Worm (Caenorhabditis elegans): ENCODE data around the gene col-83.

The col-83 gene

ce11 chrII:11016884-11017283 is 28.9 kb downstream of the col-83 start:
- TF ChIP-seq nhr-237 (tag; optimal IDR thresholded peaks at IDR 0.05) (no peak), lsy-2 (tag; optimal IDR thresholded peaks at IDR 0.05) (no peak), mep-1 (tag; optimal IDR thresholded peaks at IDR 0.05) (no peak), blmp-1 (tag; optimal IDR thresholded peaks at IDR 0.05) (no peak), drap-1 (GFP tag; optimal IDR thresholded peaks at IDR 0.05) (no peak), nhr-12 (tag; optimal IDR thresholded peaks at IDR 0.05) (no peak), unc-120 (tag; optimal IDR thresholded peaks at IDR 0.05; ENCODE audit: poor library complexity, severe bottlenecking) (no peak), nhr-2 (tag; optimal IDR thresholded peaks at IDR 0.05) (no peak), nhr-28 (tag; optimal IDR thresholded peaks at IDR 0.05) (no peak), ceh-43 (GFP tag; optimal IDR thresholded peaks at IDR 0.05) (no peak), cnd-1 (tag; optimal IDR thresholded peaks at IDR 0.05) (no peak), nhr-76 (tag; optimal IDR thresholded peaks at IDR 0.05) (no peak), sptf-1 (tag; optimal IDR thresholded peaks at IDR 0.05) (no peak)

ce11 chrII:11016835-11016883 is 29.1 kb downstream of the col-83 start, which contains the start of gene ram-2:
ram-2 (minus strand) TSS chrII:11016881.
- TF ChIP-seq ztf-11 (tag; optimal IDR thresholded peaks at IDR 0.05) = no peak
- no peak for TF ChIP-seq ces-1 (GFP tag; optimal IDR thresholded peaks at IDR 0.05)
- TF ChIP-seq flh-1 (GFP tag; optimal IDR thresholded peaks at IDR 0.05) = no peak
- TF ChIP-seq tbx-8 (GFP tag; optimal IDR thresholded peaks at IDR 0.05) = no peak
- no peak for TF ChIP-seq bed-3 (GFP tag; optimal IDR thresholded peaks at IDR 0.05)
- no peak for TF ChIP-seq lin-13 (tag; optimal IDR thresholded peaks at IDR 0.05)
- TF ChIP-seq unc-62 (GFP tag; optimal IDR thresholded peaks at IDR 0.05) = no peak

- TF ChIP-seq ceh-39 (tag; optimal IDR thresholded peaks at IDR 0.05) = no peak
- TF ChIP-seq ceh-83 (GFP tag; optimal IDR thresholded peaks at IDR 0.05) = no peak
- no peak for TF ChIP-seq lin-13 (tag; optimal IDR thresholded peaks at IDR 0.05)
- TF ChIP-seq zip-8 (tag; optimal IDR thresholded peaks at IDR 0.05) = no peak
- no peak for TF ChIP-seq ceh-43 (GFP tag; optimal IDR thresholded peaks at IDR 0.05)
- TF ChIP-seq blmp-1 (tag; optimal IDR thresholded peaks at IDR 0.05) = no peak
- no peak for TF ChIP-seq unc-62 (GFP tag; optimal IDR thresholded peaks at IDR 0.05)
- no peak for TF ChIP-seq mab-5 (tag; optimal IDR thresholded peaks at IDR 0.05)
Measured at ce11 chrII:11016435-11016834, 29.3 kb downstream of the col-83 start.

- TF ChIP-seq ceh-83 (GFP tag; optimal IDR thresholded peaks at IDR 0.05) = no peak
Measured at ce11 chrII:11015734-11016133, 30.0 kb downstream of the col-83 start.

ce11 chrII:11015210-11015609 is 30.6 kb downstream of the col-83 start:
- no peak for TF ChIP-seq snpc-4 (tag; optimal IDR thresholded peaks at IDR 0.05)
- TF ChIP-seq drap-1 (GFP tag; optimal IDR thresholded peaks at IDR 0.05) = no peak
- TF ChIP-seq ceh-43 (GFP tag; optimal IDR thresholded peaks at IDR 0.05) = no peak
- no peak for TF ChIP-seq blmp-1 (tag; optimal IDR thresholded peaks at IDR 0.05)
- TF ChIP-seq mls-2 (tag; optimal IDR thresholded peaks at IDR 0.05) = no peak
- no peak for TF ChIP-seq nhr-2 (tag; optimal IDR thresholded peaks at IDR 0.05)
- no peak for TF ChIP-seq ceh-39 (tag; optimal IDR thresholded peaks at IDR 0.05)
- no peak for TF ChIP-seq ces-1 (GFP tag; optimal IDR thresholded peaks at IDR 0.05)
- TF ChIP-seq cnd-1 (tag; optimal IDR thresholded peaks at IDR 0.05) = no peak
- TF ChIP-seq M03D4.4 (tag; optimal IDR thresholded peaks at IDR 0.05) = no peak

- no peak for TF ChIP-seq ztf-11 (tag; optimal IDR thresholded peaks at IDR 0.05)
- TF ChIP-seq tbx-8 (GFP tag; optimal IDR thresholded peaks at IDR 0.05) = no peak
- TF ChIP-seq elt-3 (tag; optimal IDR thresholded peaks at IDR 0.05) = no peak
- TF ChIP-seq sem-2 (GFP tag; optimal IDR thresholded peaks at IDR 0.05) = no peak
- TF ChIP-seq ceh-83 (GFP tag; optimal IDR thresholded peaks at IDR 0.05) = no peak
- no peak for TF ChIP-seq nhr-237 (tag; optimal IDR thresholded peaks at IDR 0.05)
- no peak for TF ChIP-seq mep-1 (tag; optimal IDR thresholded peaks at IDR 0.05)
- TF ChIP-seq elt-1 (tag; optimal IDR thresholded peaks at IDR 0.05; ENCODE audit: borderline replicate concordance, insufficient read depth) = no peak
- TF ChIP-seq unc-62 (GFP tag; optimal IDR thresholded peaks at IDR 0.05) = no peak
Measured at ce11 chrII:11013667-11014066, 32.1 kb downstream of the col-83 start, which contains the start of gene col-81. col-81 (minus strand) TSS chrII:11013767.

Data from whole organism, mixed stage, embryonic.